Worm (Caenorhabditis elegans) whole organism, L2 larva: Measurements from ENCODE around the gene F31E8.5.
"Not testable (repeated sequence)": the region's sequence is repeated elsewhere in the genome, so short reads cannot be mapped to it uniquely, and the experiment has no call there.

ENCODE experiments used
- C34F6.9 ChIP-seq: fragments of 150-350 bp; optimal IDR thresholded peaks from 2 replicates; lab custom pipeline; 2014; ENCODE audit warnings: missing biosample characterization, missing genetic modification characterization
- aly-2 ChIP-seq: fragments of 150-350 bp; optimal IDR thresholded peaks from 2 replicates; lab custom pipeline; 2014; ENCODE audit warnings: missing biosample characterization, missing genetic modification characterization
- ama-1 ChIP-seq: fragments of 150-350 bp; optimal IDR thresholded peaks from 2 replicates; lab custom pipeline; 2018; ENCODE audit warnings: inconsistent platforms
- ceh-16 ChIP-seq: fragments of 150-350 bp; optimal IDR thresholded peaks from 2 replicates; lab custom pipeline; 2014; ENCODE audit warnings: missing biosample characterization, missing genetic modification characterization
- ceh-82 ChIP-seq: fragments of 150-350 bp; optimal IDR thresholded peaks from 2 replicates; lab custom pipeline; 2014; ENCODE audit warnings: missing biosample characterization, missing genetic modification characterization
- crh-2 ChIP-seq: sonication (generic microtip); optimal IDR thresholded peaks from 2 replicates; lab custom pipeline; 2017; ENCODE audit warnings: missing biosample characterization, missing genetic modification characterization
- dmd-4 ChIP-seq: sonication (generic microtip); optimal IDR thresholded peaks from 2 replicates; lab custom pipeline; 2017; ENCODE audit warnings: missing biosample characterization, missing genetic modification characterization
- elt-1 ChIP-seq: fragments of 150-350 bp; optimal IDR thresholded peaks from 2 replicates; lab custom pipeline; 2014; ENCODE audit warnings: missing biosample characterization, missing genetic modification characterization
- fos-1 ChIP-seq: fragments of 150-350 bp; optimal IDR thresholded peaks from 2 replicates; lab custom pipeline; 2014; ENCODE audit warnings: missing biosample characterization, missing genetic modification characterization
- gmeb-1 ChIP-seq: fragments of 150-350 bp; optimal IDR thresholded peaks from 2 replicates; lab custom pipeline; 2014; ENCODE audit warnings: missing biosample characterization, missing genetic modification characterization
- lin-11 ChIP-seq: fragments of 150-350 bp; sonication (generic microtip); optimal IDR thresholded peaks from 2 replicates; lab custom pipeline; 2014; ENCODE audit warnings: missing biosample characterization, missing genetic modification characterization, inconsistent platforms, mixed read lengths
- lin-13 ChIP-seq: fragments of 150-350 bp; optimal IDR thresholded peaks from 2 replicates; lab custom pipeline; 2014; ENCODE audit warnings: missing biosample characterization, missing genetic modification reagents, missing genetic modification characterization
- lsy-2 ChIP-seq, 2 experiments: fragments of 150-350 bp in 1 of 2; sonication (generic microtip) in 1 of 2; optimal IDR thresholded peaks; 2 replicates each; lab custom pipeline; 2014 to 2017; ENCODE audit warnings: missing biosample characterization in 2 of 2, missing genetic modification characterization in 2 of 2
- mab-5 ChIP-seq: fragments of 150-350 bp; optimal IDR thresholded peaks from 2 replicates; lab custom pipeline; 2014; ENCODE audit warnings: missing biosample characterization, missing genetic modification characterization
- mbf-1 ChIP-seq: sonication (generic microtip); optimal IDR thresholded peaks from 2 replicates; lab custom pipeline; 2017; ENCODE audit warnings: missing biosample characterization, missing genetic modification characterization
- mdl-1 ChIP-seq, 2 experiments: fragments of 150-350 bp in 1 of 2; sonication (generic microtip) in 1 of 2; optimal IDR thresholded peaks; 2 replicates each; lab custom pipeline; 2017; ENCODE audit warnings: missing biosample characterization in 2 of 2, missing genetic modification characterization in 2 of 2
- nhr-10 ChIP-seq: sonication (generic microtip); optimal IDR thresholded peaks from 2 replicates; lab custom pipeline; 2017; ENCODE audit warnings: missing biosample characterization, missing genetic modification characterization
- nhr-12 ChIP-seq: fragments of 150-350 bp; optimal IDR thresholded peaks from 2 replicates; lab custom pipeline; 2014; ENCODE audit warnings: missing biosample characterization, missing genetic modification characterization
- nhr-129 ChIP-seq: fragments of 150-350 bp; optimal IDR thresholded peaks from 2 replicates; lab custom pipeline; 2014; ENCODE audit warnings: missing biosample characterization, missing genetic modification characterization
- nhr-21 ChIP-seq: fragments of 150-350 bp; optimal IDR thresholded peaks from 2 replicates; lab custom pipeline; 2014; ENCODE audit warnings: missing biosample characterization, missing genetic modification characterization
- nhr-237 ChIP-seq: fragments of 150-350 bp; optimal IDR thresholded peaks from 2 replicates; lab custom pipeline; 2014; ENCODE audit warnings: missing biosample characterization, missing genetic modification characterization
- peb-1 ChIP-seq: fragments of 150-350 bp; optimal IDR thresholded peaks from 2 replicates; lab custom pipeline; 2014; ENCODE audit warnings: missing biosample characterization, missing genetic modification characterization
- sem-4 ChIP-seq: fragments of 150-350 bp; optimal IDR thresholded peaks from 2 replicates; lab custom pipeline; 2014; ENCODE audit warnings: missing biosample characterization, missing genetic modification reagents, missing genetic modification characterization
- skn-1 ChIP-seq: sonication (generic microtip); optimal IDR thresholded peaks from 2 replicates; lab custom pipeline; 2017; ENCODE audit warnings: missing biosample characterization, missing genetic modification characterization
- sma-3 ChIP-seq: sonication (generic microtip); optimal IDR thresholded peaks from 2 replicates; lab custom pipeline; 2016; ENCODE audit warnings: missing genetic modification reagents, missing genetic modification characterization, missing compliant biosample characterization
- snpc-4 ChIP-seq: fragments of 150-350 bp; optimal IDR thresholded peaks from 2 replicates; lab custom pipeline; 2014; ENCODE audit warnings: missing biosample characterization, missing genetic modification characterization
- unc-62 ChIP-seq: fragments of 150-350 bp; optimal IDR thresholded peaks from 2 replicates; lab custom pipeline; 2014; ENCODE audit warnings: missing biosample characterization, missing genetic modification reagents, missing genetic modification characterization
- zag-1 ChIP-seq: fragments of 150-350 bp; optimal IDR thresholded peaks from 2 replicates; lab custom pipeline; 2014; ENCODE audit warnings: missing biosample characterization, missing genetic modification characterization
- ztf-1 ChIP-seq: fragments of 200-800 bp; sonication (Bioruptor generic); conservative IDR thresholded peaks from 2 replicates; pipeline ENCODE4 v1.3.6; 2022; ENCODE audit warnings: missing genetic modification characterization, missing compliant biosample characterization
- ztf-11 ChIP-seq: sonication (generic microtip); optimal IDR thresholded peaks from 2 replicates; lab custom pipeline; 2017; ENCODE audit warnings: missing biosample characterization, missing genetic modification characterization
- ztf-4 ChIP-seq: fragments of 150-350 bp; optimal IDR thresholded peaks from 2 replicates; lab custom pipeline; 2014; ENCODE audit warnings: missing biosample characterization, missing genetic modification characterization

Gene F31E8.5

DNA sequence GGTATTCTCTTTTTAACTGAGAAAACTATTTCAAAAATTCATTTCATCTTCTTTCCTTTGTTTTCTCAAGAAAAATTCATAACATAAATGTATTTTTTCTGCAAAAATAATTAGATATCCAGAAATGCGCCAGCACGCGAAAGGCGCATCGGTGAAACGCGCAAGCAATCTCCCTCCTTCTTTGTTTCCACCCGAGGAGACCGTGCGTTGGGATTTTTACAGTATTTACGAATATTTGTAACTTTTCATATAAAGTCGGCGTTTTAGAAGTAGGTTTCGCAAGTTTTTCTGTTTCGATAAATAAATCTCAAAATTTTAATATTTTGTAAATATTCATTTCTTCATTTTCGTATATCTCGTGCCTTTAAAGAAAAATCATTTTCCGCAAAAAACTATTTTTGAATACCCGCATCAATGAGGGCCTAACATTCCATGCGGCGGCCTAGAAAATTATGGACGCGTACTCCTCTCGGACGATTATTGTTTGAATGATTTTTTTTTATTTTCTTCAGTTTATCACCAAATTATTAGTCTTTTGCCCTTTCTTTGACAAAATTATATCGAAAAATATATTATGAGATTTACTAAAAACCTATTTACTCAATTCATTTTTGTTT is 30.5 kb downstream of the F31E8.5 start, which contains the start of gene ssup-72 (continued):
- TF ChIP-seq nhr-12 (tag; lab: Kevin White, UChicago) (no peak), gmeb-1 (tag; lab: Kevin White, UChicago) (peak; percentile 84), skn-1 (tag; lab: Kevin White, UChicago) (no peak), nhr-237 (no peak), ama-1 (lab: Kevin White, UChicago) (no peak)
- TF ChIP-seq, all 48 proteins: peak for 14

DNA sequence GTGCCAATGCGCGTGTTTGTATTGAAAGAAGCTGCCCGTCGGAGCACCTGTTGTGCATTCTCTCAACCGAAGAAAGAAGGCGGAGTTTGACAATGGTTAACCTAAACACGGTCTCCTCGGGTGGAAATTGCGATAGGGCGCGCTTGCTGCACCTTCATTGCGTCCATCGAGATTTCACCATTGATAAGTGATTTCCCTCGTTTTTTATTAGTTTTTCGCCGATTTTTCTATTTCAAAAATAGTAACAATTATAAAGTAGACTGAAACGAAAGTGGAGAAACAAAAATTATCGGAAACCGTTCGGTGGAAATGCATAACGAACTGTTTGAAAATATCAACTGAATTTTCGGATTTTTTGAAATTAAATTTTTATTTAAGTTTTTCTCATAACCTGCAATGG is 32.0 kb downstream of the F31E8.5 start, which contains the start of gene agr-1:
Gene agr-1 (minus strand): TSS at position 101 of the 400 bp plus-strand sequence.
- TF ChIP-seq nhr-237; dmd-4 (tag; lab: Kevin White, UChicago); mab-5 (tag; lab: Kevin White, UChicago): not testable (repeated sequence)

DNA sequence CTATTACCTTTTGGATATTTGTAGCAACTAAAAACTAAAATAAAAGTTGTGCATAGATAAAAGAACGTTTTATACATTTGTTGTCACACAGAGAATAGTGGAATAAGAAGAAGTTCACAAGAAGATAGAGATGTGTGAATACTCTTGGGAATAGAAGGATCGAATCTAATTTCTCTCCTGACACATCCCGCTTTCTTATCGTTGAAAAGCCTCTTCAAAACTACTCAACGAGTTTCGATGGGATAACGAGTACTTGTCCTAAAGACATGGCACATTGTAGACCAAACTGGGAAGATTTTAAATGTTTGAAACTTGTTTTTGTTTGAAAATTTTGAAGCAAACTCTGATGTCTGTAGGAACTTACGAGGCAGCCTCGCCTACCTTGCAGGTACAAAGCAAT is 34.6 kb downstream of the F31E8.5 start:
- no peak for TF ChIP-seq gmeb-1 (tag; lab: Kevin White, UChicago)

DNA sequence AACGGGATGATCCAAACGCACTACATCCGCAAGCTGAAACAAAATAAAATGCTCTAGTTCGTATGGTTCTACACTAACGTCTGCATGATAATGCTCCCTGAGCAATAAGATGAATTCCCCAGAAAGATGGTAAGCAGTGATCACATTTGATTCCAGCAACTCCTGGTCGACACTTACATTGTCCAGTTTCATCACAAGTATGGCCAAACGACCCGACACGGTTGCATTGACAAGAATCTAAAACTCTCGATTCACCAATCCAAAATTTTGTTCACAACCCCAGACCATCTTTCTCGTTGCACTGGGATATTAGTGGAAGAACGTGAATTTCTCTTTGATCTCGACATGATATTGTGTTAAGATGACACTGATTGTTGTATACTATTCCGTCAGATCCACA is 37.0 kb downstream of the F31E8.5 start:
- no peak for TF ChIP-seq C34F6.9 (tag; lab: Kevin White, UChicago)
- no peak for TF ChIP-seq gmeb-1 (tag; lab: Kevin White, UChicago)
- TF ChIP-seq ceh-16 (tag; lab: Kevin White, UChicago) = no peak
- no peak for TF ChIP-seq crh-2 (tag; lab: Kevin White, UChicago)
- TF ChIP-seq aly-2 = no peak
- TF ChIP-seq zag-1 = no peak
- no peak for TF ChIP-seq nhr-21 (tag; lab: Kevin White, UChicago)
- TF ChIP-seq ztf-4 (tag; lab: Kevin White, UChicago) = no peak
- no peak for TF ChIP-seq peb-1
- no peak for TF ChIP-seq ztf-11 (tag; lab: Kevin White, UChicago)
- TF ChIP-seq mdl-1 (tag; optimal IDR thresholded peaks at IDR 0.05; lab: Kevin White, UChicago) = no peak
- no peak for TF ChIP-seq lin-13 (GFP tag; lab: Kevin White, UChicago)
- TF ChIP-seq nhr-129 (tag; lab: Kevin White, UChicago) = no peak
- no peak for TF ChIP-seq ztf-1 (GFP tag; lab: Robert Waterston, UW)
- TF ChIP-seq sma-3 (GFP tag; lab: Kevin White, UChicago) = no peak
- TF ChIP-seq sem-4 = no peak
- TF ChIP-seq elt-1 = no peak
- no peak for TF ChIP-seq unc-62 (GFP tag; lab: Kevin White, UChicago)
- TF ChIP-seq mbf-1 (tag; lab: Kevin White, UChicago) = no peak
- no peak for TF ChIP-seq nhr-10 (tag; lab: Kevin White, UChicago)

DNA sequence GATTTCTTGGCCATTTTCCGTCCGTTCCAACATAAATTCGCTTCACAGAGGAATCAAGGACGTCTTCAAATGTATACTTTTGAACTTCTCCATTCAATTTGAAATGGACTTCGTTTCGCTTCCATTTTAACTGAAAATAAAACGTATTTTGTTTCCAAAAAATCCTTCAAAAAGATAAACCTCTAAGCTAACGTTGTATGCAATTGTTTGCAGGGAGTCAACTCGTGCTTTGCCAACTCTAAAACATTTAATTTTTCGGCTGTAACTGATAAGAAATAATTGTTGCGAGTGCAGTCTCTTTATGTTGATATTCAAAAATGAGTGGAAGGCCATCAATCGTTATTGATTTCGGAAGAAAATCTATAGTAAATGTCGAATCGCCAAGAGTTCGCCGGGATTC is 39.0 kb downstream of the F31E8.5 start, which contains the start of gene F41G3.18:
Gene F41G3.18 (plus strand): TSS at position 301 of the 400 bp plus-strand sequence.
- TF ChIP-seq ceh-82 (tag; lab: Kevin White, UChicago) (no peak), fos-1 (peak; percentile 35), ztf-11 (tag; lab: Kevin White, UChicago) (no peak)
- TF ChIP-seq, all 48 proteins: peak for 1

DNA sequence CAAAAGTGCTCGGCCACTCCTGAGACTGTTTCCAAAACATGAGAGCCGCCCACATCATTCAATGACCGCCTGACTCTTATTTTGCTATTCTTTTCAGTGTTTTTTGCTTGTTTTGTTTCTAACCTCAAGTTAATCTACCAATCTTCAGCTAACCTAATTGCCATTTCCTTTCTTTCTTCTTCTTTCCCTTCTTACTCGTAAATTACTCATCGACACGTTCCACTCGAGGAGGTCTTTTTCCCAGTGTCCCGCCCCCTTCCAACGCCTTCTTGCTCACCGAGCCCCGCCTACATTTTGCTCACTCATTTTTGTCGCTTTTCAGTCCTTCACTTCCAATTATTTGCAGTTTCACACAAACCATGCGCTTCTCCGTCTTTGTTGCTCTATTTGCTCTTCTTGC is 42.3 kb downstream of the F31E8.5 start, which contains the start of gene nlp-50:
Gene nlp-50 (plus strand): TSS at position 301 of the 400 bp plus-strand sequence.
- TF ChIP-seq lin-11 (tag; lab: Kevin White, UChicago) = no peak
- TF ChIP-seq ztf-11 (tag; lab: Kevin White, UChicago) = no peak
- no peak for TF ChIP-seq peb-1
- TF ChIP-seq snpc-4 (tag; lab: Kevin White, UChicago) = no peak

DNA sequence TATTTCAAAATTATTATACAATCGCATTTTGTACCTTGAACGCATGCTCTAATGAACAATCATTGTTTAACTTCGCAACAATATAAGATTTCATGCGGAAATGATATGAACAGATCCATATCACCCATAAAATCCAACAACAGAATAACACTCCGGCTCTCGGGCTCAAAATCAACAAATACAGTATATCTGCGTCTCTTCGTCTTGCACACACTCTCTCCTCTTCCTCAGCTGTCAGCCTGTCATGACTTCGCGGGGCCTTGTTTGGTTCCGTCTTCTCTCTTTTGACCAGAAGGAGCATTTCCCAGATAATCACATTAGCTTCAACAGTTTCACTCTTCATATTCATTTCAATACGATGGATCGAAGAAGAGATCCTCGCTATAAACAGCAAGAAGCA is 50.8 kb downstream of the F31E8.5 start, which contains the start of gene F41G3.3:
Gene F41G3.3 (plus strand): TSS at position 301 of the 400 bp plus-strand sequence.
- TF ChIP-seq lsy-2 (tag; optimal IDR thresholded peaks at IDR 0.05; lab: Kevin White, UChicago) = no peak
